Worm (Caenorhabditis elegans) whole organism, young adult: ENCODE results near the gene unc-43.

Source experiments
- B0035.1 ChIP-seq: sonication (generic microtip); optimal IDR thresholded peaks from 2 replicates; lab custom pipeline; 2016; ENCODE audit warnings: missing genetic modification characterization, mild to moderate bottlenecking, missing compliant biosample characterization, missing genotype, missing genetic modification reagents
- B0336.3 ChIP-seq: fragments of 200-800 bp; sonication (Bioruptor generic); IDR thresholded peaks from 2 replicates; pipeline ENCODE4 v1.3.6; 2022; ENCODE audit warnings: missing genetic modification characterization, missing compliant biosample characterization
- F22D6.2 ChIP-seq: sonication (generic microtip); optimal IDR thresholded peaks from 2 replicates; lab custom pipeline; 2016; ENCODE audit warnings: mild to moderate bottlenecking, missing genetic modification characterization, missing compliant biosample characterization
- F33H1.4 ChIP-seq: fragments of 200-800 bp; sonication (Bioruptor generic); IDR thresholded peaks from 2 replicates; pipeline ENCODE4 v1.3.6; 2022; ENCODE audit warnings: missing genetic modification reagents, missing genetic modification characterization, missing compliant biosample characterization
- F49E8.2 ChIP-seq: sonication (generic microtip); optimal IDR thresholded peaks from 3 replicates; lab custom pipeline; 2017; ENCODE audit warnings: missing genetic modification characterization, mild to moderate bottlenecking, missing compliant biosample characterization, antibody characterized with exemption, moderate library complexity; ENCODE audit not compliant: insufficient read depth
- F52B5.7 ChIP-seq: sonication (generic microtip); optimal IDR thresholded peaks from 2 replicates; lab custom pipeline; 2016; ENCODE audit warnings: mild to moderate bottlenecking, missing genetic modification characterization, missing compliant biosample characterization
- F57C9.4 ChIP-seq: sonication (generic microtip); optimal IDR thresholded peaks from 2 replicates; lab custom pipeline; 2017; ENCODE audit warnings: mild to moderate bottlenecking, missing genetic modification characterization, missing compliant biosample characterization
- T26A5.8 ChIP-seq: sonication (generic microtip); optimal IDR thresholded peaks from 2 replicates; lab custom pipeline; 2016; ENCODE audit warnings: missing genetic modification characterization, missing compliant biosample characterization
- Y95B8A.8 ChIP-seq: fragments of 200-800 bp; sonication (Bioruptor generic); IDR thresholded peaks from 2 replicates; pipeline ENCODE4 v1.3.6; 2022; ENCODE audit warnings: missing genetic modification reagents, missing genetic modification characterization, missing compliant biosample characterization
- ZK185.1 ChIP-seq: sonication (generic microtip); optimal IDR thresholded peaks from 2 replicates; lab custom pipeline; 2016; ENCODE audit warnings: mild to moderate bottlenecking, missing genetic modification characterization, missing compliant biosample characterization; ENCODE audit not compliant: poor library complexity, severe bottlenecking
- atf-7 ChIP-seq: sonication (generic microtip); optimal IDR thresholded peaks from 2 replicates; lab custom pipeline; 2017; ENCODE audit warnings: mild to moderate bottlenecking, missing genetic modification characterization, missing compliant biosample characterization
- attf-3 ChIP-seq: fragments of 200-800 bp; sonication (Bioruptor generic); conservative IDR thresholded peaks from 2 replicates; pipeline ENCODE4 v1.3.6; 2022; ENCODE audit warnings: missing genetic modification reagents, missing genetic modification characterization, missing compliant biosample characterization
- attf-5 ChIP-seq: fragments of 200-800 bp; sonication (Bioruptor generic); optimal IDR thresholded peaks from 2 replicates; lab custom pipeline; 2018; ENCODE audit warnings: mild to moderate bottlenecking, missing genetic modification characterization, missing compliant biosample characterization
- bed-1 ChIP-seq: fragments of 200-800 bp; sonication (Bioruptor generic); IDR thresholded peaks from 2 replicates; pipeline ENCODE4 v1.3.6; 2022; ENCODE audit warnings: missing genetic modification reagents, missing genetic modification characterization, missing compliant biosample characterization
- cebp-1 ChIP-seq, 2 experiments: fragments of 200-800 bp in 1 of 2; sonication (Bioruptor generic) in 1 of 2; sonication (generic microtip) in 1 of 2; IDR thresholded peaks in 1 of 2; optimal IDR thresholded peaks in 1 of 2; 2 replicates each; pipeline versions ENCODE4 v1.3.6 to Lab custom; 2017 to 2022; ENCODE audit warnings: missing compliant biosample characterization in 2 of 2, missing genetic modification characterization in 2 of 2, mild to moderate bottlenecking in 1 of 2, missing genetic modification reagents in 1 of 2, moderate library complexity in 1 of 2
- chd-7 ChIP-seq: sonication (generic microtip); optimal IDR thresholded peaks from 2 replicates; lab custom pipeline; 2016; ENCODE audit warnings: mild to moderate bottlenecking, missing genetic modification characterization, moderate library complexity, missing compliant biosample characterization
- die-1 ChIP-seq: sonication (generic microtip); optimal IDR thresholded peaks from 2 replicates; lab custom pipeline; 2016; ENCODE audit warnings: missing genotype, mild to moderate bottlenecking, missing genetic modification characterization, missing compliant biosample characterization
- dpff-1 ChIP-seq: sonication (generic microtip); optimal IDR thresholded peaks from 2 replicates; lab custom pipeline; 2017; ENCODE audit warnings: mild to moderate bottlenecking, missing genetic modification characterization, missing compliant biosample characterization
- gei-17 ChIP-seq: fragments of 200-800 bp; sonication (Bioruptor generic); optimal IDR thresholded peaks from 2 replicates; lab custom pipeline; 2018; ENCODE audit warnings: mild to moderate bottlenecking, missing genetic modification characterization, missing compliant biosample characterization
- him-1 ChIP-seq: sonication (generic microtip); optimal IDR thresholded peaks from 2 replicates; lab custom pipeline; 2016; ENCODE audit warnings: missing genotype, missing genetic modification reagents, missing genetic modification characterization, missing compliant biosample characterization
- hrde-1 ChIP-seq: sonication (generic microtip); optimal IDR thresholded peaks from 2 replicates; lab custom pipeline; 2016; ENCODE audit warnings: missing genetic modification characterization, mild to moderate bottlenecking, missing compliant biosample characterization, moderate library complexity, missing genotype, missing genetic modification reagents, borderline replicate concordance
- lin-40 ChIP-seq: sonication (generic microtip); optimal IDR thresholded peaks from 2 replicates; lab custom pipeline; 2016; ENCODE audit warnings: missing genetic modification characterization, mild to moderate bottlenecking, missing compliant biosample characterization, missing genotype, missing genetic modification reagents
- lin-54 ChIP-seq: fragments of 200-800 bp; sonication (Bioruptor generic); optimal IDR thresholded peaks from 2 replicates; lab custom pipeline; 2018; ENCODE audit warnings: mild to moderate bottlenecking, missing genetic modification characterization, missing compliant biosample characterization
- madf-6 ChIP-seq: fragments of 200-800 bp; sonication (Bioruptor generic); IDR thresholded peaks from 2 replicates; pipeline ENCODE4 v1.3.6; 2022; ENCODE audit warnings: missing genetic modification reagents, missing genetic modification characterization, missing compliant biosample characterization
- nfya-2 ChIP-seq: fragments of 200-800 bp; sonication (Bioruptor generic); IDR thresholded peaks from 2 replicates; pipeline ENCODE4 v1.3.6; 2022; ENCODE audit warnings: missing genetic modification reagents, missing genetic modification characterization, missing compliant biosample characterization
- nhr-179 ChIP-seq: sonication (generic microtip); optimal IDR thresholded peaks from 2 replicates; lab custom pipeline; 2016; ENCODE audit warnings: mild to moderate bottlenecking, missing genetic modification characterization, missing compliant biosample characterization
- nhr-27 ChIP-seq: fragments of 200-800 bp; sonication (Bioruptor generic); optimal IDR thresholded peaks from 2 replicates; lab custom pipeline; 2018; ENCODE audit warnings: mild to moderate bottlenecking, missing genetic modification characterization, moderate library complexity, missing compliant biosample characterization
- nhr-80 ChIP-seq: sonication (generic microtip); optimal IDR thresholded peaks from 2 replicates; lab custom pipeline; 2016; ENCODE audit warnings: missing genetic modification characterization, missing compliant biosample characterization
- rec-8 ChIP-seq, 2 experiments: sonication (generic microtip); optimal IDR thresholded peaks; 2 replicates each; lab custom pipeline; 2016; ENCODE audit warnings: mild to moderate bottlenecking in 2 of 2, missing genetic modification characterization in 2 of 2, missing genetic modification reagents in 2 of 2, missing genotype in 2 of 2, missing biosample characterization in 1 of 2, missing compliant biosample characterization in 1 of 2, moderate library complexity in 1 of 2
- rpc-1 ChIP-seq, 2 experiments: fragments of 150-350 bp in 1 of 2; sonication (generic microtip) in 1 of 2; optimal IDR thresholded peaks; 2 replicates each; lab custom pipeline; 2014 to 2018; ENCODE audit warnings: missing biosample characterization in 1 of 2, missing genetic modification characterization in 1 of 2, missing genetic modification reagents in 1 of 2, missing genotype in 1 of 2
- snpc-1.1 ChIP-seq: sonication (generic microtip); optimal IDR thresholded peaks from 2 replicates; lab custom pipeline; 2017; ENCODE audit warnings: missing genetic modification characterization, mild to moderate bottlenecking, missing compliant biosample characterization, antibody characterized with exemption, moderate library complexity, missing genotype, missing genetic modification reagents; ENCODE audit not compliant: insufficient read depth
- sptf-2 ChIP-seq: fragments of 200-800 bp; sonication (Bioruptor generic); optimal IDR thresholded peaks from 2 replicates; lab custom pipeline; 2018; ENCODE audit warnings: mild to moderate bottlenecking, missing genetic modification characterization, missing compliant biosample characterization
- unc-130 ChIP-seq: sonication (generic microtip); optimal IDR thresholded peaks from 2 replicates; lab custom pipeline; 2016; ENCODE audit warnings: missing genetic modification reagents, missing genetic modification characterization, missing compliant biosample characterization
- ztf-22 ChIP-seq: fragments of 200-800 bp; sonication (Bioruptor generic); optimal IDR thresholded peaks from 2 replicates; lab custom pipeline; 2018; ENCODE audit warnings: mild to moderate bottlenecking, missing genetic modification characterization, moderate library complexity, missing compliant biosample characterization
- ztf-28 ChIP-seq: fragments of 200-800 bp; sonication (Bioruptor generic); IDR thresholded peaks from 2 replicates; pipeline ENCODE4 v1.3.6; 2022; ENCODE audit warnings: missing genetic modification reagents, missing genetic modification characterization, missing compliant biosample characterization

Gene unc-43

ce11 chrIV:10295084-10295483, 54.9 kb downstream of the unc-43 start, which contains the start of gene R09E10.13:
Gene R09E10.13 (minus strand): TSS chrIV:10295144.
- TF ChIP-seq lin-40 = no peak

- TF ChIP-seq sptf-2 (no peak), unc-130 (GFP tag; lab: Kevin White, UChicago) (no peak), T26A5.8 (tag; lab: Kevin White, UChicago) (no peak), gei-17 (GFP tag; lab: Kevin White, UChicago) (no peak), cebp-1 (GFP tag; IDR thresholded peaks at IDR 0.05; lab: Robert Waterston, UW) (no peak), cebp-1 (tag; optimal IDR thresholded peaks at IDR 0.05; lab: Kevin White, UChicago) (no peak), ztf-22 (GFP tag; lab: Kevin White, UChicago) (no peak), F22D6.2 (tag; lab: Kevin White, UChicago) (no peak)
- TF ChIP-seq, all 124 proteins: peak for 0
Observed at ce11 chrIV:10294030-10294429, 56.0 kb downstream of the unc-43 start, which contains the start of gene R09E10.6. Gene R09E10.6 (minus strand): TSS chrIV:10294130.

- TF ChIP-seq hrde-1 (no peak), atf-7 (tag; lab: Kevin White, UChicago) (no peak), unc-130 (GFP tag; lab: Kevin White, UChicago) (no peak), attf-5 (GFP tag; lab: Kevin White, UChicago) (no peak), dpff-1 (tag; lab: Kevin White, UChicago) (no peak), chd-7 (tag; lab: Kevin White, UChicago) (no peak), F49E8.2 (no peak), nhr-179 (tag; lab: Kevin White, UChicago) (no peak), nfya-2 (GFP tag; lab: Robert Waterston, UW) (no peak), snpc-1.1 (no peak), bed-1 (GFP tag; lab: Robert Waterston, UW) (no peak), him-1 (tag; lab: Kevin White, UChicago) (no peak), attf-3 (GFP tag; lab: Robert Waterston, UW) (no peak), nhr-80 (tag; lab: Kevin White, UChicago) (no peak), B0336.3 (GFP tag; lab: Robert Waterston, UW) (no peak), ztf-28 (GFP tag; lab: Robert Waterston, UW) (no peak), die-1 (tag; lab: Kevin White, UChicago) (no peak)
Observed at ce11 chrIV:10288575-10288974, 61.4 kb downstream of the unc-43 start.

- TF ChIP-seq nhr-27 (no peak), F52B5.7 (tag; lab: Kevin White, UChicago) (no peak), Y95B8A.8 (GFP tag; lab: Robert Waterston, UW) (no peak), rpc-1 (optimal IDR thresholded peaks at IDR 0.05; lab: Kevin White, UChicago) (no peak), rpc-1 (tag; optimal IDR thresholded peaks at IDR 0.05; lab: Kevin White, UChicago) (no peak), F49E8.2 (no peak), madf-6 (no peak), hrde-1 (no peak), B0035.1 (no peak), lin-54 (GFP tag; lab: Kevin White, UChicago) (no peak), F57C9.4 (tag; lab: Kevin White, UChicago) (no peak), nhr-179 (tag; lab: Kevin White, UChicago) (no peak), F33H1.4 (GFP tag; lab: Robert Waterston, UW) (no peak), rec-8 (tag; optimal IDR thresholded peaks at IDR 0.05; lab: Kevin White, UChicago) (no peak), ZK185.1 (tag; lab: Kevin White, UChicago) (no peak)
Observed at ce11 chrIV:10286655-10287054, 63.4 kb downstream of the unc-43 start, which contains the start of gene ebax-1. Gene ebax-1 (plus strand): TSS chrIV:10286955.
